Worm (Caenorhabditis elegans): ENCODE results near the gene cest-9.1.

- no peak for TF ChIP-seq nhr-21 (tag; optimal IDR thresholded peaks at IDR 0.05)
- TF ChIP-seq F13H6.1 (tag; optimal IDR thresholded peaks at IDR 0.05): no peak
- TF ChIP-seq snpc-4 (tag; optimal IDR thresholded peaks at IDR 0.05): no peak
- TF ChIP-seq egl-27 (tag; optimal IDR thresholded peaks at IDR 0.05): no peak
- TF ChIP-seq lin-11 (tag; optimal IDR thresholded peaks at IDR 0.05): no peak
- TF ChIP-seq nhr-25 (tag; optimal IDR thresholded peaks at IDR 0.05): no peak
- TF ChIP-seq fos-1 (tag; optimal IDR thresholded peaks at IDR 0.05): no peak
- no peak for TF ChIP-seq lin-39 (tag; optimal IDR thresholded peaks at IDR 0.05)
- TF ChIP-seq nhr-237 (tag; optimal IDR thresholded peaks at IDR 0.05): no peak
- no peak for TF ChIP-seq lin-13 (GFP tag; optimal IDR thresholded peaks at IDR 0.05)
Observed at ce11 chrX:12216943-12217342, 9.0 kb upstream of the cest-9.1 start, which contains the start of gene C23H4.8.

Measured in whole organism, L2 larva.